Worm (Caenorhabditis elegans): ENCODE measurements around the gene ntl-3.
A peak's percentile ranks its signal among the peaks of the same experiment; 100 is the strongest.

Gene ntl-3

ce11 chrIII:11825654-11826053 lies 20.6 kb downstream of the ntl-3 start:
- TF ChIP-seq tbx-2 (tag; optimal IDR thresholded peaks at IDR 0.05) (peak; percentile 39), nfya-1 (tag; optimal IDR thresholded peaks at IDR 0.05) (peak; percentile 81), ceh-18 (tag; optimal IDR thresholded peaks at IDR 0.05) (peak; percentile 34), unc-42 (tag; optimal IDR thresholded peaks at IDR 0.05) (peak; percentile 58), hlh-6 (tag; optimal IDR thresholded peaks at IDR 0.05) (no peak), pag-3 (tag; optimal IDR thresholded peaks at IDR 0.05; ENCODE audit: borderline replicate concordance) (no peak), unc-55 (GFP tag; optimal IDR thresholded peaks at IDR 0.05) (peak; percentile 40), F13H6.1 (tag; optimal IDR thresholded peaks at IDR 0.05) (no peak), madf-2 (tag; optimal IDR thresholded peaks at IDR 0.05) (no peak), hlh-13 (GFP tag; optimal IDR thresholded peaks at IDR 0.05) (no peak), ceh-22 (tag; optimal IDR thresholded peaks at IDR 0.05) (no peak), ceh-2 (tag; optimal IDR thresholded peaks at IDR 0.05) (peak; percentile 26), rnt-1 (tag; optimal IDR thresholded peaks at IDR 0.05) (peak; percentile 48), elt-4 (tag; optimal IDR thresholded peaks at IDR 0.05) (no peak), sox-4 (tag; optimal IDR thresholded peaks at IDR 0.05) (no peak), ceh-30 (tag; optimal IDR thresholded peaks at IDR 0.05) (no peak), fax-1 (tag; optimal IDR thresholded peaks at IDR 0.05) (no peak), syd-9 (tag; optimal IDR thresholded peaks at IDR 0.05) (no peak), K02D7.2 (tag; optimal IDR thresholded peaks at IDR 0.05) (no peak), nhr-11 (tag; optimal IDR thresholded peaks at IDR 0.05) (no peak), ceh-34 (tag; optimal IDR thresholded peaks at IDR 0.05) (peak; percentile 23), pros-1 (tag; optimal IDR thresholded peaks at IDR 0.05) (no peak), ceh-48 (tag; optimal IDR thresholded peaks at IDR 0.05) (peak; percentile 98), pha-2 (tag; optimal IDR thresholded peaks at IDR 0.05) (no peak), pha-4 (tag; optimal IDR thresholded peaks at IDR 0.05) (no peak), hlh-8 (tag; optimal IDR thresholded peaks at IDR 0.05) (no peak), sox-2 (GFP tag; IDR thresholded peaks at IDR 0.05) (no peak), ets-4 (tag; optimal IDR thresholded peaks at IDR 0.05) (peak; percentile 35), ceh-9 (tag; optimal IDR thresholded peaks at IDR 0.05) (no peak), lim-6 (tag; optimal IDR thresholded peaks at IDR 0.05) (no peak), C08G9.2 (tag; optimal IDR thresholded peaks at IDR 0.05) (peak; percentile 3), Y22D7AL.16 (tag; optimal IDR thresholded peaks at IDR 0.05) (no peak), T23F11.4 (GFP tag; optimal IDR thresholded peaks at IDR 0.05) (no peak), C38D4.7 (GFP tag; optimal IDR thresholded peaks at IDR 0.05) (no peak), ceh-31 (tag; optimal IDR thresholded peaks at IDR 0.05) (peak; percentile 80), ttx-3 (tag; optimal IDR thresholded peaks at IDR 0.05) (peak; percentile 34), pax-1 (tag; optimal IDR thresholded peaks at IDR 0.05) (peak; percentile 51), dve-1 (tag; optimal IDR thresholded peaks at IDR 0.05) (peak; percentile 30), hlh-30 (tag; optimal IDR thresholded peaks at IDR 0.05; ENCODE audit: insufficient read depth) (peak; percentile 83)

ce11 chrIII:11824580-11824979 lies 21.7 kb downstream of the ntl-3 start:
- TF ChIP-seq ceh-31 (tag; optimal IDR thresholded peaks at IDR 0.05) (no peak), K09A11.1 (tag; optimal IDR thresholded peaks at IDR 0.05; ENCODE audit: insufficient read depth) (no peak), pag-3 (tag; optimal IDR thresholded peaks at IDR 0.05; ENCODE audit: borderline replicate concordance) (no peak), ceh-48 (tag; optimal IDR thresholded peaks at IDR 0.05) (no peak), lin-11 (tag; optimal IDR thresholded peaks at IDR 0.05) (no peak), ceh-34 (tag; optimal IDR thresholded peaks at IDR 0.05) (no peak), pqm-1 (tag; optimal IDR thresholded peaks at IDR 0.05) (no peak), eyg-1 (tag; optimal IDR thresholded peaks at IDR 0.05) (no peak), C38D4.7 (GFP tag; optimal IDR thresholded peaks at IDR 0.05) (no peak), ceh-18 (tag; optimal IDR thresholded peaks at IDR 0.05) (no peak), hlh-15 (tag; optimal IDR thresholded peaks at IDR 0.05) (no peak)
